Worm (Caenorhabditis elegans) whole organism, young adult: Measurements from ENCODE around the gene lgc-31.

ENCODE experiments used
- B0019.2 ChIP-seq: fragments of 200-800 bp; sonication (Bioruptor generic); conservative IDR thresholded peaks from 2 replicates; pipeline ENCODE4 v1.3.6; 2022; ENCODE audit warnings: missing genetic modification reagents, missing genetic modification characterization, missing compliant biosample characterization
- B0261.1 ChIP-seq: sonication (generic microtip); optimal IDR thresholded peaks from 2 replicates; lab custom pipeline; 2016; ENCODE audit warnings: mild to moderate bottlenecking, missing genetic modification characterization, moderate library complexity, missing compliant biosample characterization
- D2030.7 ChIP-seq: fragments of 200-800 bp; sonication (Bioruptor generic); IDR thresholded peaks from 2 replicates; pipeline ENCODE4 v1.3.6; 2022; ENCODE audit warnings: missing genetic modification reagents, missing genetic modification characterization, missing compliant biosample characterization
- F10E7.11 ChIP-seq: sonication (generic microtip); optimal IDR thresholded peaks from 2 replicates; lab custom pipeline; 2017; ENCODE audit warnings: mild to moderate bottlenecking, missing genetic modification characterization, moderate library complexity, missing compliant biosample characterization
- F22D6.2 ChIP-seq: sonication (generic microtip); optimal IDR thresholded peaks from 2 replicates; lab custom pipeline; 2016; ENCODE audit warnings: mild to moderate bottlenecking, missing genetic modification characterization, missing compliant biosample characterization
- F39B2.1 ChIP-seq: fragments of 200-800 bp; sonication (Bioruptor generic); IDR thresholded peaks from 2 replicates; pipeline ENCODE4 v1.3.6; 2022; ENCODE audit warnings: missing genetic modification reagents, missing genetic modification characterization, missing compliant biosample characterization
- F52B5.7 ChIP-seq: sonication (generic microtip); optimal IDR thresholded peaks from 2 replicates; lab custom pipeline; 2016; ENCODE audit warnings: mild to moderate bottlenecking, missing genetic modification characterization, missing compliant biosample characterization
- F55B11.4 ChIP-seq: sonication (generic microtip); optimal IDR thresholded peaks from 2 replicates; lab custom pipeline; 2016; ENCODE audit warnings: missing compliant biosample characterization, missing genetic modification characterization, borderline replicate concordance; ENCODE audit not compliant: insufficient read depth
- F57A8.1 ChIP-seq: fragments of 200-800 bp; sonication (Bioruptor generic); optimal IDR thresholded peaks from 2 replicates; lab custom pipeline; 2018; ENCODE audit warnings: mild to moderate bottlenecking, missing genetic modification characterization, moderate library complexity, missing compliant biosample characterization
- F57C9.4 ChIP-seq: sonication (generic microtip); optimal IDR thresholded peaks from 2 replicates; lab custom pipeline; 2017; ENCODE audit warnings: mild to moderate bottlenecking, missing genetic modification characterization, missing compliant biosample characterization
- Y56A3A.18 ChIP-seq: fragments of 200-800 bp; sonication (Bioruptor generic); IDR thresholded peaks from 2 replicates; pipeline ENCODE4 v1.3.6; 2022; ENCODE audit warnings: missing genetic modification reagents, missing genetic modification characterization, missing compliant biosample characterization
- akir-1 ChIP-seq: fragments of 200-800 bp; sonication (Bioruptor generic); optimal IDR thresholded peaks from 2 replicates; lab custom pipeline; 2018; ENCODE audit warnings: mild to moderate bottlenecking, missing genetic modification characterization, moderate library complexity, missing compliant biosample characterization
- aptf-2 ChIP-seq: fragments of 200-800 bp; sonication (Bioruptor generic); conservative IDR thresholded peaks from 2 replicates; pipeline ENCODE4 v1.3.6; 2022; ENCODE audit warnings: missing genetic modification reagents, missing genetic modification characterization, missing compliant biosample characterization
- attf-3 ChIP-seq: fragments of 200-800 bp; sonication (Bioruptor generic); conservative IDR thresholded peaks from 2 replicates; pipeline ENCODE4 v1.3.6; 2022; ENCODE audit warnings: missing genetic modification reagents, missing genetic modification characterization, missing compliant biosample characterization
- attf-6 ChIP-seq: fragments of 200-800 bp; sonication (Bioruptor generic); IDR thresholded peaks from 2 replicates; pipeline ENCODE4 v1.3.6; 2022; ENCODE audit warnings: missing genetic modification reagents, missing genetic modification characterization, missing compliant biosample characterization
- ccch-3 ChIP-seq: fragments of 200-800 bp; sonication (Bioruptor generic); optimal IDR thresholded peaks from 2 replicates; lab custom pipeline; 2018; ENCODE audit warnings: mild to moderate bottlenecking, missing genetic modification characterization, missing compliant biosample characterization
- ceh-100 ChIP-seq: fragments of 200-800 bp; sonication (Bioruptor generic); IDR thresholded peaks from 2 replicates; pipeline ENCODE4 v1.3.6; 2022; ENCODE audit warnings: missing genetic modification reagents, missing genetic modification characterization, missing compliant biosample characterization
- ceh-40 ChIP-seq: fragments of 200-800 bp; sonication (Bioruptor generic); IDR thresholded peaks from 2 replicates; pipeline ENCODE4 v1.3.6; 2022; ENCODE audit warnings: missing genetic modification characterization, missing compliant biosample characterization
- ceh-79 ChIP-seq: sonication (generic microtip); optimal IDR thresholded peaks from 2 replicates; lab custom pipeline; 2017; ENCODE audit warnings: mild to moderate bottlenecking, missing genetic modification characterization, missing compliant biosample characterization
- die-1 ChIP-seq: sonication (generic microtip); optimal IDR thresholded peaks from 2 replicates; lab custom pipeline; 2016; ENCODE audit warnings: missing genotype, mild to moderate bottlenecking, missing genetic modification characterization, missing compliant biosample characterization
- dox-1 ChIP-seq: fragments of 200-800 bp; sonication (Bioruptor generic); IDR thresholded peaks from 2 replicates; pipeline ENCODE4 v1.3.6; 2022; ENCODE audit warnings: missing genetic modification reagents, missing genetic modification characterization, missing compliant biosample characterization
- dpff-1 ChIP-seq: sonication (generic microtip); optimal IDR thresholded peaks from 2 replicates; lab custom pipeline; 2017; ENCODE audit warnings: mild to moderate bottlenecking, missing genetic modification characterization, missing compliant biosample characterization
- efl-1 ChIP-seq: fragments of 150-350 bp; optimal IDR thresholded peaks from 2 replicates; lab custom pipeline; 2014; ENCODE audit warnings: missing biosample characterization, missing genetic modification reagents, missing genetic modification characterization
- ekl-4 ChIP-seq: fragments of 200-800 bp; sonication (Bioruptor generic); IDR thresholded peaks from 2 replicates; pipeline ENCODE4 v1.3.6; 2022; ENCODE audit warnings: missing genetic modification reagents, missing genetic modification characterization, missing compliant biosample characterization
- hlh-12 ChIP-seq: sonication (generic microtip); optimal IDR thresholded peaks from 2 replicates; lab custom pipeline; 2016; ENCODE audit warnings: missing genetic modification characterization, missing compliant biosample characterization
- hlh-26 ChIP-seq: fragments of 200-800 bp; sonication (Bioruptor generic); conservative IDR thresholded peaks from 2 replicates; pipeline ENCODE4 v1.3.6; 2022; ENCODE audit warnings: missing genetic modification reagents, missing genetic modification characterization, missing compliant biosample characterization
- hrde-1 ChIP-seq: sonication (generic microtip); optimal IDR thresholded peaks from 2 replicates; lab custom pipeline; 2016; ENCODE audit warnings: missing genetic modification characterization, mild to moderate bottlenecking, missing compliant biosample characterization, moderate library complexity, missing genotype, missing genetic modification reagents, borderline replicate concordance
- lag-1 ChIP-seq: fragments of 200-800 bp; sonication (Bioruptor generic); IDR thresholded peaks from 2 replicates; pipeline ENCODE4 v1.3.6; 2022; ENCODE audit warnings: missing genetic modification reagents, missing genetic modification characterization, missing compliant biosample characterization
- lin-54 ChIP-seq: fragments of 200-800 bp; sonication (Bioruptor generic); optimal IDR thresholded peaks from 2 replicates; lab custom pipeline; 2018; ENCODE audit warnings: mild to moderate bottlenecking, missing genetic modification characterization, missing compliant biosample characterization
- madf-10 ChIP-seq: sonication (generic microtip); optimal IDR thresholded peaks from 2 replicates; lab custom pipeline; 2016; ENCODE audit warnings: mild to moderate bottlenecking, missing genetic modification characterization, missing compliant biosample characterization
- madf-3 ChIP-seq: fragments of 200-800 bp; sonication (Bioruptor generic); IDR thresholded peaks from 2 replicates; pipeline ENCODE4 v1.3.6; 2022; ENCODE audit warnings: missing genetic modification reagents, missing genetic modification characterization, missing compliant biosample characterization
- madf-6 ChIP-seq: fragments of 200-800 bp; sonication (Bioruptor generic); IDR thresholded peaks from 2 replicates; pipeline ENCODE4 v1.3.6; 2022; ENCODE audit warnings: missing genetic modification reagents, missing genetic modification characterization, missing compliant biosample characterization
- mcd-1 ChIP-seq: fragments of 200-800 bp; sonication (Bioruptor generic); IDR thresholded peaks from 2 replicates; pipeline ENCODE4 v1.3.6; 2022; ENCODE audit warnings: missing genetic modification reagents, missing genetic modification characterization, missing compliant biosample characterization
- mel-28 ChIP-seq: sonication (generic microtip); optimal IDR thresholded peaks from 2 replicates; lab custom pipeline; 2016; ENCODE audit warnings: borderline replicate concordance, mild to moderate bottlenecking, missing genetic modification characterization, missing compliant biosample characterization
- mxl-1 ChIP-seq: sonication (generic microtip); optimal IDR thresholded peaks from 2 replicates; lab custom pipeline; 2016; ENCODE audit warnings: missing genetic modification characterization, missing compliant biosample characterization
- nfya-1 ChIP-seq: sonication (generic microtip); optimal IDR thresholded peaks from 2 replicates; lab custom pipeline; 2017; ENCODE audit warnings: antibody characterized with exemption, missing compliant biosample characterization, missing genetic modification characterization, borderline replicate concordance; ENCODE audit not compliant: insufficient read depth
- nfyb-1 ChIP-seq: fragments of 200-800 bp; sonication (Bioruptor generic); IDR thresholded peaks from 2 replicates; pipeline ENCODE4 v1.3.6; 2022; ENCODE audit warnings: missing genetic modification reagents, missing genetic modification characterization, missing compliant biosample characterization
- nhr-120 ChIP-seq: fragments of 200-800 bp; sonication (Bioruptor generic); IDR thresholded peaks from 2 replicates; pipeline ENCODE4 v1.3.6; 2022; ENCODE audit warnings: missing genetic modification characterization, missing compliant biosample characterization
- pha-4 ChIP-seq: fragments of 150-350 bp; sonication (generic microtip); optimal IDR thresholded peaks from 2 replicates; lab custom pipeline; 2014; ENCODE audit warnings: missing biosample characterization, missing genetic modification reagents, missing genetic modification characterization
- rec-8 ChIP-seq, 2 experiments: sonication (generic microtip); optimal IDR thresholded peaks; 2 replicates each; lab custom pipeline; 2016; ENCODE audit warnings: mild to moderate bottlenecking in 2 of 2, missing genetic modification characterization in 2 of 2, missing genetic modification reagents in 2 of 2, missing genotype in 2 of 2, missing biosample characterization in 1 of 2, missing compliant biosample characterization in 1 of 2, moderate library complexity in 1 of 2
- sdz-38 ChIP-seq: sonication (generic microtip); optimal IDR thresholded peaks from 2 replicates; lab custom pipeline; 2016; ENCODE audit warnings: missing genotype, missing genetic modification characterization, missing compliant biosample characterization
- sea-2 ChIP-seq: fragments of 200-800 bp; sonication (Bioruptor generic); IDR thresholded peaks from 2 replicates; pipeline ENCODE4 v1.3.6; 2022; ENCODE audit warnings: missing genetic modification characterization, missing compliant biosample characterization
- snpc-1.1 ChIP-seq: sonication (generic microtip); optimal IDR thresholded peaks from 2 replicates; lab custom pipeline; 2017; ENCODE audit warnings: missing genetic modification characterization, mild to moderate bottlenecking, missing compliant biosample characterization, antibody characterized with exemption, moderate library complexity, missing genotype, missing genetic modification reagents; ENCODE audit not compliant: insufficient read depth
- snpc-3.4 ChIP-seq: sonication (generic microtip); optimal IDR thresholded peaks from 2 replicates; lab custom pipeline; 2017; ENCODE audit warnings: missing genetic modification characterization, mild to moderate bottlenecking, missing compliant biosample characterization, antibody characterized with exemption, moderate library complexity, missing genotype, missing genetic modification reagents
- somi-1 ChIP-seq: fragments of 200-800 bp; sonication (Bioruptor generic); optimal IDR thresholded peaks from 2 replicates; lab custom pipeline; 2018; ENCODE audit warnings: mild to moderate bottlenecking, missing genetic modification characterization, missing compliant biosample characterization
- sptf-2 ChIP-seq: fragments of 200-800 bp; sonication (Bioruptor generic); optimal IDR thresholded peaks from 2 replicates; lab custom pipeline; 2018; ENCODE audit warnings: mild to moderate bottlenecking, missing genetic modification characterization, missing compliant biosample characterization
- unc-62 ChIP-seq: fragments of 150-350 bp; optimal IDR thresholded peaks from 2 replicates; lab custom pipeline; 2014; ENCODE audit warnings: missing biosample characterization, missing genetic modification reagents, missing genetic modification characterization
- xnd-1 ChIP-seq: sonication (generic microtip); optimal IDR thresholded peaks from 2 replicates; lab custom pipeline; 2016; ENCODE audit warnings: missing genotype, missing genetic modification reagents, missing genetic modification characterization, missing compliant biosample characterization
- ztf-25 ChIP-seq: fragments of 200-800 bp; sonication (Bioruptor generic); IDR thresholded peaks from 2 replicates; pipeline ENCODE4 v1.3.6; 2022; ENCODE audit warnings: missing genetic modification reagents, missing genetic modification characterization, missing compliant biosample characterization

lgc-31 gene

DNA sequence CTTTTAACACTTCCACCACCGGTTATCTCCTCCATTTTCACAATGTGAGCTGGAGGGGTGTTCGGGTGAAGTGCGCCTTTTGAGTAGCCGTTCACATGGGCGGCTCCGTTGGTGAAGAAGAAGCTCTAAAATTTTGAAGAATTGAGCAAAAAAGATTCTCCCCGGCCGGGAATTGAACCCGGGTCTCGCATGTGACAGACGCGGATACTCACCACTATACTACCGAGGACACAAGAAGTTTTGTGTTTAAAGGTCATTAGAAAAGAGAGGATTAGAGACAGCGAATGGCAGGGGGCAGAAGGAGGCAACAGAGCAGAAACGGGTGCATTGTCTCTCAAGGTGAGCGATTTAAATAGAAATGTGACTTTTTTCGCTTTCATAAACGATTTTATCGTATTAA lies 29.8 kb upstream of the lgc-31 start (continued):
- TF ChIP-seq lin-54 (peak; percentile 42), xnd-1 (no peak), F52B5.7 (tag; lab: Kevin White, UChicago) (no peak), die-1 (tag; lab: Kevin White, UChicago) (peak; percentile 81), ekl-4 (GFP tag; lab: Robert Waterston, UW) (no peak), nfya-1 (tag; lab: Kevin White, UChicago) (no peak), F57C9.4 (tag; lab: Kevin White, UChicago) (no peak), akir-1 (GFP tag; lab: Kevin White, UChicago) (no peak), ccch-3 (GFP tag; lab: Kevin White, UChicago) (no peak), sptf-2 (no peak), somi-1 (GFP tag; lab: Kevin White, UChicago) (no peak), ceh-40 (GFP tag; lab: Robert Waterston, UW) (0 out of 2 replicates have a peak, but pooled peaks have one; percentile 12), F55B11.4 (tag; lab: Kevin White, UChicago) (no peak), snpc-3.4 (tag; lab: Kevin White, UChicago) (peak; percentile 38), mel-28 (tag; lab: Kevin White, UChicago) (peak; percentile 34), F22D6.2 (tag; lab: Kevin White, UChicago) (no peak), nfyb-1 (GFP tag; lab: Robert Waterston, UW) (peak; percentile 88), sea-2 (no peak), hlh-26 (GFP tag; lab: Robert Waterston, UW) (no peak), aptf-2 (GFP tag; lab: Robert Waterston, UW) (no peak), sdz-38 (tag; lab: Kevin White, UChicago) (no peak), ceh-79 (no peak), attf-6 (GFP tag; lab: Robert Waterston, UW) (no peak), rec-8 (tag; optimal IDR thresholded peaks at IDR 0.05; lab: Kevin White, UChicago) (peak; percentile 36 to 56), hlh-12 (tag; lab: Kevin White, UChicago) (no peak), efl-1 (no peak), Y56A3A.18 (GFP tag; lab: Robert Waterston, UW) (peak; percentile 84; the same call in 1 of the 2 replicates), madf-3 (GFP tag; lab: Robert Waterston, UW) (no peak), F57A8.1 (no peak), unc-62 (GFP tag; lab: Kevin White, UChicago) (no peak), ceh-100 (0 out of 2 replicates have a peak, but pooled peaks have one; percentile 34), mxl-1 (peak; percentile 33), mcd-1 (GFP tag; lab: Robert Waterston, UW) (peak; percentile 63), pha-4 (no peak), nhr-120 (no peak), F10E7.11 (tag; lab: Kevin White, UChicago) (no peak), madf-6 (peak; percentile 44), B0019.2 (GFP tag; lab: Robert Waterston, UW) (no peak), madf-10 (peak; percentile 62), attf-3 (GFP tag; lab: Robert Waterston, UW) (peak; percentile 63), B0261.1 (tag; lab: Kevin White, UChicago) (peak; percentile 92), hrde-1 (tag; lab: Kevin White, UChicago) (peak; percentile 7), D2030.7 (peak; percentile 70), ztf-25 (GFP tag; lab: Robert Waterston, UW) (peak; percentile 58; the same call in 1 of the 2 replicates), F39B2.1 (GFP tag; lab: Robert Waterston, UW) (no peak), snpc-1.1 (tag; lab: Kevin White, UChicago) (peak; percentile 19), lag-1 (no peak), dox-1 (GFP tag; lab: Robert Waterston, UW) (peak; percentile 63), dpff-1 (tag; lab: Kevin White, UChicago) (no peak)
